Worm (Caenorhabditis elegans) whole organism, mixed stage, embryonic: ENCODE data around the gene Y71H2AM.1.
"Not testable (repeated sequence)": the region's sequence is repeated elsewhere in the genome, so short reads cannot be mapped to it uniquely, and the experiment has no call there.

ENCODE experiments used
- M03D4.4 ChIP-seq: sonication (generic microtip); optimal IDR thresholded peaks from 2 replicates; lab custom pipeline; 2017; ENCODE audit warnings: mild to moderate bottlenecking, missing genetic modification characterization, missing compliant biosample characterization
- bed-3 ChIP-seq: fragments of 200-800 bp; sonication (Bioruptor generic); optimal IDR thresholded peaks from 3 replicates; lab custom pipeline; 2018; ENCODE audit warnings: mild to moderate bottlenecking, missing genetic modification characterization, moderate library complexity, missing compliant biosample characterization
- elt-3 ChIP-seq: fragments of 150-350 bp; optimal IDR thresholded peaks from 2 replicates; lab custom pipeline; 2014; ENCODE audit warnings: missing biosample characterization, missing genetic modification characterization
- flh-1 ChIP-seq: fragments of 200-800 bp; sonication (Bioruptor generic); optimal IDR thresholded peaks from 2 replicates; lab custom pipeline; 2018; ENCODE audit warnings: mild to moderate bottlenecking, missing genetic modification characterization, moderate library complexity, missing compliant biosample characterization
- hlh-1 ChIP-seq: fragments of 150-350 bp; optimal IDR thresholded peaks from 2 replicates; lab custom pipeline; 2014; ENCODE audit warnings: missing biosample characterization, missing genetic modification reagents, missing genetic modification characterization
- lin-13 ChIP-seq: fragments of 150-350 bp; optimal IDR thresholded peaks from 2 replicates; lab custom pipeline; 2014; ENCODE audit warnings: missing biosample characterization, missing genetic modification characterization
- lin-32 ChIP-seq: fragments of 200-800 bp; sonication (Bioruptor generic); optimal IDR thresholded peaks from 2 replicates; lab custom pipeline; 2018; ENCODE audit warnings: mild to moderate bottlenecking, missing genetic modification characterization, missing compliant biosample characterization
- nhr-2 ChIP-seq: fragments of 150-350 bp; optimal IDR thresholded peaks from 2 replicates; lab custom pipeline; 2014; ENCODE audit warnings: missing biosample characterization, missing genetic modification characterization
- nhr-237 ChIP-seq: fragments of 150-350 bp; optimal IDR thresholded peaks from 2 replicates; lab custom pipeline; 2014; ENCODE audit warnings: missing biosample characterization, missing genetic modification characterization
- nhr-28 ChIP-seq: fragments of 150-350 bp; optimal IDR thresholded peaks from 2 replicates; lab custom pipeline; 2014; ENCODE audit warnings: missing biosample characterization, missing genetic modification characterization
- nhr-76 ChIP-seq: sonication (generic microtip); optimal IDR thresholded peaks from 2 replicates; lab custom pipeline; 2017; ENCODE audit warnings: missing biosample characterization, missing genetic modification characterization
- snpc-4 ChIP-seq: fragments of 150-350 bp; optimal IDR thresholded peaks from 2 replicates; lab custom pipeline; 2014; ENCODE audit warnings: missing biosample characterization, missing genetic modification characterization
- unc-120 ChIP-seq: sonication (generic microtip); optimal IDR thresholded peaks from 2 replicates; lab custom pipeline; 2017; ENCODE audit warnings: missing genetic modification characterization, missing compliant biosample characterization; ENCODE audit not compliant: poor library complexity, severe bottlenecking
- unc-62 ChIP-seq: fragments of 150-350 bp; optimal IDR thresholded peaks from 2 replicates; lab custom pipeline; 2014; ENCODE audit warnings: missing biosample characterization, missing genetic modification reagents, missing genetic modification characterization
- zip-8 ChIP-seq: fragments of 150-350 bp; optimal IDR thresholded peaks from 2 replicates; lab custom pipeline; 2014; ENCODE audit warnings: missing biosample characterization, missing genetic modification characterization
- ztf-11 ChIP-seq: fragments of 150-350 bp; optimal IDR thresholded peaks from 2 replicates; lab custom pipeline; 2014; ENCODE audit warnings: missing biosample characterization, missing genetic modification characterization

Gene Y71H2AM.1

ce11 chrIII:2879703-2880102, 52.8 kb downstream of the Y71H2AM.1 start:
- no peak for TF ChIP-seq unc-62 (GFP tag; lab: Kevin White, UChicago)
- TF ChIP-seq bed-3 (GFP tag; lab: Kevin White, UChicago), result no peak
- no peak for TF ChIP-seq nhr-237 (tag; lab: Kevin White, UChicago)
- no peak for TF ChIP-seq zip-8 (tag; lab: Kevin White, UChicago)
- no peak for TF ChIP-seq snpc-4
- TF ChIP-seq nhr-28 (tag; lab: Kevin White, UChicago), result no peak
- no peak for TF ChIP-seq hlh-1 (tag; lab: Kevin White, UChicago)
- no peak for TF ChIP-seq elt-3 (tag; lab: Kevin White, UChicago)
- TF ChIP-seq nhr-76 (tag; lab: Kevin White, UChicago), result no peak
- no peak for TF ChIP-seq lin-13
- TF ChIP-seq flh-1 (GFP tag; lab: Kevin White, UChicago), result no peak
- no peak for TF ChIP-seq lin-32 (GFP tag; lab: Kevin White, UChicago)
- TF ChIP-seq M03D4.4 (tag; lab: Kevin White, UChicago), result no peak
- TF ChIP-seq ztf-11 (tag; lab: Kevin White, UChicago), result no peak

ce11 chrIII:2881117-2881516, 54.2 kb downstream of the Y71H2AM.1 start:
- TF ChIP-seq unc-120 (tag; lab: Kevin White, UChicago) (peak; percentile 17), nhr-2 (tag; lab: Kevin White, UChicago) (no peak)

DNA sequence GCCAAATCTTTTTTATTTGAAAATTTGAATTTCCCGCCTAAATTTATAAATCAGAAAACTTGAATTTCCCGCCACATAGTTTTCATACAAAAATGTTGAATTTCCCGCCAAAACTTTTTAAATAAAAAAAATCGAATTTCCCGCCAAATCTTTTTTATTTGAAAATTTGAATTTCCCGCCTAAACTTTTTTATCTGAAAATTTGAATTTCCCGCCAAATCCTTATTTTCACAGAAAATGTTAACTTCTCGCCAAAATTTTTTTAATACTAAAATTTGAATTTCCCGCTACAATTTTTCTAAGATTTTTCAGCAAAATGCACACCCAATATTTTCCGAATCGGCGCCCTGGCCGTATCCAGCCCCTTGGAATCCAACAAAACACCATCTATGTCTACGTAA, 55.1 kb downstream of the Y71H2AM.1 start, which contains the start of gene F56F11.2:
TSS of gene F56F11.2 (plus strand) at position 301 of the 400 bp plus-strand sequence.
- TF ChIP-seq unc-62 (GFP tag; lab: Kevin White, UChicago); zip-8 (tag; lab: Kevin White, UChicago); unc-120 (tag; lab: Kevin White, UChicago): not testable (repeated sequence)
